Worm (Caenorhabditis elegans): Measurements from ENCODE around the gene F08D12.7.

The F08D12.7 gene

DNA sequence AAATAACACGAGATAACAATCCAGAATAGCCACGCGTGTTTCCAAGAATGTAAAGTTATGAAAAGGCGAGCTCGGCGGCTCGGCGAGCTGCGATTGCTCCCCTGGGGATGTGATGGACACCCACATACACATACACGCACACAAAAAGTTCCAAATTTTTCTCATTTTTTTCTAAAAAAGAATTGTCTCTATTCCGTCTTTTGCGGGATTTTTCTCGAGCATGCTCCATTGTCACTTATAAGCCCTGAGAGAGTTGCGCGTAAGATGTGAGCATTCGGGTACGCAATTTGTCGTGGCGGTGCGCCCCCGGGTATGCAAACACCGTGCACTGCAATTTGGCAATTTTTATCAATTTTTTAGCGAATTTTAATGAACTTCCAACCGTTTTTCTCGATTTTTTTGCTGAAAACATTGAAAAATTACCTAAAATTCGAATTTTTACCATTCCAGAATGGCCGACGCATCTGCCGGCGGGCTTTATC lies 18.2 kb upstream of the F08D12.7 start, which contains the start of the genes F08D12.12 and srpa-72 (continued):
- TF ChIP-seq lin-35 (GFP tag; optimal IDR thresholded peaks at IDR 0.05) (no peak), atf-7 (tag; optimal IDR thresholded peaks at IDR 0.05) (no peak), egl-18 (GFP tag; IDR thresholded peaks at IDR 0.05) (no peak), let-607 (tag; optimal IDR thresholded peaks at IDR 0.05) (peak; percentile 5 to 53), lsl-1 (GFP tag; optimal IDR thresholded peaks at IDR 0.05) (peak; percentile 6), D2030.7 (GFP tag; IDR thresholded peaks at IDR 0.05) (no peak), nfya-2 (GFP tag; IDR thresholded peaks at IDR 0.05) (no peak), T07F8.4 (tag; optimal IDR thresholded peaks at IDR 0.05) (no peak), hrde-1 (tag; optimal IDR thresholded peaks at IDR 0.05; ENCODE audit: borderline replicate concordance) (no peak), hlh-26 (GFP tag; conservative IDR thresholded peaks at IDR 0.05) (no peak), F33H1.4 (GFP tag; IDR thresholded peaks at IDR 0.05) (no peak)

DNA sequence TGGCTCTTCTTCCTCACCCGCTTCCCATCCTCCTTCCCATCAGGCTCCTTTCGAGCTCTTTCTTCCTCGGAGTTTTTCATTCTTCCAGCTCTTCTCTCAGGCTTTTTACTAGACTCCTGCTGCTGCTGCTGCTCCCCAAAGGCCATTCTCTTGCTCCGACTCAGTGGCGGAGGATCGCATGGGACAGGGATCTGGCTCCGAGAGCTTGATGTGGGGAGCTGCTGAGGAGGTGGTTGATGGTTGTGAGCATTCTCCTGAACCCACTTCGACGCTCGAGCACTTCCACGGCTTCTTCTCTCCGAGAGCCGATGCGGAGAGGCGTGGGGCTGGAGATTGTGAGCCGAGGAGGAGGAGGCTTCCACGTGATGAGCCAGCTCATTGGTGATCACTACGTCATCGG lies 16.9 kb upstream of the F08D12.7 start:
- TF ChIP-seq egrh-3 (GFP tag; IDR thresholded peaks at IDR 0.05): peak; percentile 86; the same call in 1 of the 2 replicates
- peak; percentile 88 for TF ChIP-seq zfh-2 (GFP tag; conservative IDR thresholded peaks at IDR 0.05)
- no peak for TF ChIP-seq nfya-2 (GFP tag; IDR thresholded peaks at IDR 0.05)
- 0 out of 2 replicates have a peak, but pooled peaks have one; percentile 64 for TF ChIP-seq F37B4.10 (GFP tag; IDR thresholded peaks at IDR 0.05)
- no peak for TF ChIP-seq D2030.7 (GFP tag; IDR thresholded peaks at IDR 0.05)
- no peak for TF ChIP-seq lin-40 (tag; optimal IDR thresholded peaks at IDR 0.05)

DNA sequence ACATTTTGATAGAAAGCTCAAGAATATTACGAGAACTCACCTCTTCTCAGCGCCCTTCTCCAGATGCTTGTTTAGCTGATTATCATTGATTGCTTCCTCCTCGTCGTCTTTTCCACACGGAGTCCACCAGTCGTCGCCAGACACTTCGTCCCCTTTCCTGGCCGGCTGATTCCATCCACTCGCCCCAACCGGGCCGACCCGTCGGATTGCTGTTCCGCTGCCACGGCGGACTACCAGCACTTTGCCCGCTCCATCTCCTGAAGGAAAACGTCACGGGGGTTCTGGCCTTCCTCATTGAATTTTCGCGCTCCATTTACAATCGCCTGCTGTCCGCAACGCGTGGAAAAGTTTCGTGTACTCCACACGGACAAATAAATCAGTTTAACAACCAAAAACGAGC lies 14.5 kb upstream of the F08D12.7 start:
- TF ChIP-seq zfh-2 (GFP tag; conservative IDR thresholded peaks at IDR 0.05) (peak; percentile 73), ztf-22 (GFP tag; optimal IDR thresholded peaks at IDR 0.05) (no peak), egrh-3 (GFP tag; IDR thresholded peaks at IDR 0.05) (peak; percentile 63; the same call in 1 of the 2 replicates)

DNA sequence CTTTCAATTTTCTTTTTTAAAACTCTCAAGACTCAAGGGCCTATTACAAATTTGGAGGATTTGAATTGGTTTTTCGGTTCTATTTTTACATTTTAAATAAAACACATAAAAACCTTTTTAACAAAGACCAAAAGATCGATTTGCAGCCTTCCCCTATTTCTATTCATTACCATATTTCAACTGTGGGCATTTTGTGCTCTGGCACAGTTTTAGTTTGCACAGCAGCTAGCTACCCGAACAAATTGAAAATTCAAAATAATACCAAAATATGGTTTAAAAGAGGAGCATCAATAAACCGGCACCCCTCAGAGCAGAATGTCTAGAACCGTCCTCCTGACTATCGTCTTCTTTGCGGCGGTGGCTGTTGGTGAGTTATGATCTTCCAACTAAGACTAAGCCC lies 12.4 kb upstream of the F08D12.7 start, which contains the start of gene F08D12.2:
TSS of gene F08D12.2 (plus strand) at position 301 of the 400 bp plus-strand sequence.
- TF ChIP-seq T07F8.4 (tag; optimal IDR thresholded peaks at IDR 0.05) (no peak), dpl-1 (GFP tag; optimal IDR thresholded peaks at IDR 0.05) (no peak), mcd-1 (GFP tag; IDR thresholded peaks at IDR 0.05) (no peak), K11D2.4 (GFP tag; IDR thresholded peaks at IDR 0.05) (no peak)

DNA sequence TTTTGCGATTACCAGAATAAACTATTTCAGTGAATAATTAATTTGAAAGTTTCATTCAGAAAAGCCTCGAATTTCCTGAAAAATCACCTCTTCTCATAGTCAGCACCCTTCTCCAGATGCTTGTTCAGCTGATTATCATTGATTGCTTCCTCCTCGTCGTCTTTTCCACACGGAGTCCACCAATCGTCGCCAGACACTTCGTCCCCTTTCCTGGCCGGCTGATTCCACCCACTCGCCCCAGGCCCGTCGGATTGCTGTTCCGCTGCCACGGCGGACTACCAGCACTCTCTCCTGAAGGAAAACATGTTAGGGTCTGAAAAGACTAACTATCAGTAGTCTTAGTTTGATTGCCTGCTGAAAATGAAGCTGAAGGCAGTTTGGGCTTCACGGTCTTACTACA lies 11.9 kb upstream of the F08D12.7 start:
- peak; percentile 50 for TF ChIP-seq zfh-2 (GFP tag; conservative IDR thresholded peaks at IDR 0.05)
- TF ChIP-seq ztf-22 (GFP tag; optimal IDR thresholded peaks at IDR 0.05): no peak
- no peak for TF ChIP-seq B0261.1 (tag; optimal IDR thresholded peaks at IDR 0.05)
- TF ChIP-seq athp-1 (tag; optimal IDR thresholded peaks at IDR 0.05): no peak
- no peak for TF ChIP-seq somi-1 (GFP tag; optimal IDR thresholded peaks at IDR 0.05)
- no peak for TF ChIP-seq ekl-4 (GFP tag; IDR thresholded peaks at IDR 0.05)

DNA sequence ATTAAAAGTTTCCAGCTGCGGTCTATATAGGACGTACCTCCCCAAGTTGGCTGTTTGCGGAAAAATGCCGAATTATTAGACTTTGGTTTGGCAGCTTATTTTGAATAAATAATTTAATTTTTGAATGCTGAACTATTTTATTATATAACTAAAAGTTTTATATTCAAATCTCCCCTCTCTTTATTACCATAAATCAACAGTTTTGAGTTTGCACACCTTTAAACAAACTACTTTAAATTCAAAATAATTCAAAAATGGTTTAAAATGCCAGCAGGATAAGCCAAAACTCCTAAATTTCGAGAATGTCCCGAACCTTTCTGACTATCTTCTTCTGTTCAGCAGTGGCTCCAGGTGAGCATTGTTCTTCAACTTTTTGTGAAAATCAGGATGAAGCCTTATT lies 10.3 kb upstream of the F08D12.7 start, which contains the start of gene F08D12.3:
TSS of gene F08D12.3 (plus strand) at position 301 of the 400 bp plus-strand sequence.
- TF ChIP-seq hmg-1.2 (GFP tag; IDR thresholded peaks at IDR 0.05) (no peak), B0019.2 (GFP tag; conservative IDR thresholded peaks at IDR 0.05) (no peak), dox-1 (GFP tag; IDR thresholded peaks at IDR 0.05) (no peak), nhr-120 (GFP tag; IDR thresholded peaks at IDR 0.05) (no peak), ZK185.1 (tag; optimal IDR thresholded peaks at IDR 0.05; ENCODE audit: poor library complexity, severe bottlenecking) (no peak), ceh-91 (GFP tag; IDR thresholded peaks at IDR 0.05) (no peak), egrh-3 (GFP tag; IDR thresholded peaks at IDR 0.05) (no peak), xnd-1 (tag; optimal IDR thresholded peaks at IDR 0.05) (no peak), Y53G8AR.9 (GFP tag; conservative IDR thresholded peaks at IDR 0.05) (no peak), akir-1 (GFP tag; optimal IDR thresholded peaks at IDR 0.05) (no peak), B0336.3 (GFP tag; IDR thresholded peaks at IDR 0.05) (no peak), K12H6.12 (tag; optimal IDR thresholded peaks at IDR 0.05) (no peak), ztf-3 (GFP tag; optimal IDR thresholded peaks at IDR 0.05) (no peak), dpff-1 (tag; optimal IDR thresholded peaks at IDR 0.05) (no peak), lin-40 (tag; optimal IDR thresholded peaks at IDR 0.05) (no peak), madf-3 (GFP tag; IDR thresholded peaks at IDR 0.05) (no peak), let-526 (GFP tag; IDR thresholded peaks at IDR 0.05) (no peak), attf-5 (GFP tag; optimal IDR thresholded peaks at IDR 0.05) (no peak), zim-3 (tag; optimal IDR thresholded peaks at IDR 0.05) (no peak)

Measured in whole organism, young adult.